Worm (Caenorhabditis elegans) whole organism, L3 larva: ENCODE results near the gene F40F12.9.

Experiments
- R02D3.7 ChIP-seq: fragments of 150-350 bp; optimal IDR thresholded peaks from 2 replicates; lab custom pipeline; 2014; ENCODE audit warnings: missing biosample characterization, missing genetic modification characterization
- ZK546.5 ChIP-seq: sonication (generic microtip); optimal IDR thresholded peaks from 2 replicates; lab custom pipeline; 2017; ENCODE audit warnings: missing biosample characterization, missing genetic modification characterization
- aly-2 ChIP-seq: fragments of 150-350 bp; optimal IDR thresholded peaks from 2 replicates; lab custom pipeline; 2014; ENCODE audit warnings: missing biosample characterization, missing genetic modification characterization
- ama-1 ChIP-seq: fragments of 150-350 bp; optimal IDR thresholded peaks from 2 replicates; lab custom pipeline; 2018
- ceh-16 ChIP-seq: sonication (generic microtip); optimal IDR thresholded peaks from 2 replicates; lab custom pipeline; 2017; ENCODE audit warnings: missing biosample characterization, missing genetic modification characterization
- ceh-28 ChIP-seq: fragments of 150-350 bp; optimal IDR thresholded peaks from 2 replicates; lab custom pipeline; 2014; ENCODE audit warnings: missing biosample characterization, missing genetic modification reagents, missing genetic modification characterization
- ceh-82 ChIP-seq: fragments of 150-350 bp; optimal IDR thresholded peaks from 2 replicates; lab custom pipeline; 2014; ENCODE audit warnings: missing biosample characterization, missing genetic modification characterization
- ceh-9 ChIP-seq: sonication (generic microtip); optimal IDR thresholded peaks from 2 replicates; lab custom pipeline; 2018; ENCODE audit warnings: missing biosample characterization, missing genetic modification characterization
- daf-12 ChIP-seq: fragments of 150-350 bp; optimal IDR thresholded peaks from 2 replicates; lab custom pipeline; 2014; ENCODE audit warnings: missing biosample characterization, missing genetic modification reagents, missing genetic modification characterization
- egl-27 ChIP-seq: sonication (generic microtip); optimal IDR thresholded peaks from 4 replicates; lab custom pipeline; 2017; ENCODE audit warnings: missing biosample characterization, missing genetic modification reagents, missing genetic modification characterization
- egl-5 ChIP-seq: fragments of 150-350 bp; optimal IDR thresholded peaks from 2 replicates; lab custom pipeline; 2017; ENCODE audit warnings: missing biosample characterization, missing genetic modification reagents, missing genetic modification characterization, inconsistent platforms
- elt-1 ChIP-seq: fragments of 150-350 bp; optimal IDR thresholded peaks from 2 replicates; lab custom pipeline; 2014; ENCODE audit warnings: missing biosample characterization, missing genetic modification characterization
- elt-2 ChIP-seq: sonication (generic microtip); optimal IDR thresholded peaks from 2 replicates; lab custom pipeline; 2016; ENCODE audit warnings: missing genetic modification reagents, mild to moderate bottlenecking, missing genetic modification characterization, missing compliant biosample characterization
- elt-3 ChIP-seq, 3 experiments: fragments of 150-350 bp in 1 of 3; sonication (generic microtip) in 2 of 3; optimal IDR thresholded peaks; 2 replicates in 2 of 3; 4 replicates in 1 of 3; lab custom pipeline; 2014 to 2017; ENCODE audit warnings: missing biosample characterization in 3 of 3, missing genetic modification characterization in 3 of 3
- eor-1 ChIP-seq, 2 experiments: fragments of 150-350 bp; optimal IDR thresholded peaks; 2 replicates each; lab custom pipeline; 2014 to 2018; ENCODE audit warnings: missing biosample characterization in 2 of 2, missing genetic modification characterization in 2 of 2
- fkh-10 ChIP-seq: sonication (generic microtip); optimal IDR thresholded peaks from 2 replicates; lab custom pipeline; 2017; ENCODE audit warnings: missing biosample characterization, missing genetic modification reagents, missing genetic modification characterization
- fkh-2 ChIP-seq: fragments of 150-350 bp; optimal IDR thresholded peaks from 2 replicates; lab custom pipeline; 2014; ENCODE audit warnings: missing biosample characterization, missing genetic modification reagents, missing genetic modification characterization
- fos-1 ChIP-seq: fragments of 150-350 bp; optimal IDR thresholded peaks from 2 replicates; lab custom pipeline; 2014; ENCODE audit warnings: missing biosample characterization, missing genetic modification characterization
- hmg-11 ChIP-seq: sonication (generic microtip); optimal IDR thresholded peaks from 2 replicates; lab custom pipeline; 2016; ENCODE audit warnings: missing genetic modification characterization, missing compliant biosample characterization
- jun-1 ChIP-seq: fragments of 150-350 bp; optimal IDR thresholded peaks from 2 replicates; lab custom pipeline; 2014; ENCODE audit warnings: missing biosample characterization, missing genetic modification reagents, missing genetic modification characterization
- lin-15B ChIP-seq: fragments of 150-350 bp; optimal IDR thresholded peaks from 2 replicates; lab custom pipeline; 2014; ENCODE audit warnings: missing biosample characterization, missing genetic modification characterization
- lin-39 ChIP-seq: fragments of 150-350 bp; optimal IDR thresholded peaks from 2 replicates; lab custom pipeline; 2018; ENCODE audit warnings: missing biosample characterization, missing genetic modification reagents, missing genetic modification characterization
- lsy-12 ChIP-seq: sonication (generic microtip); optimal IDR thresholded peaks from 2 replicates; lab custom pipeline; 2016; ENCODE audit warnings: mild to moderate bottlenecking, missing genetic modification characterization, missing compliant biosample characterization
- mdl-1 ChIP-seq: fragments of 150-350 bp; optimal IDR thresholded peaks from 2 replicates; lab custom pipeline; 2014; ENCODE audit warnings: missing biosample characterization, missing genetic modification characterization
- mml-1 ChIP-seq: fragments of 150-350 bp; sonication (generic microtip); optimal IDR thresholded peaks from 3 replicates; lab custom pipeline; 2014; ENCODE audit warnings: missing biosample characterization, missing genetic modification characterization
- nfya-1 ChIP-seq: sonication (generic microtip); optimal IDR thresholded peaks from 2 replicates; lab custom pipeline; 2017; ENCODE audit warnings: missing genetic modification characterization, mild to moderate bottlenecking, missing compliant biosample characterization, antibody characterized with exemption, moderate library complexity; ENCODE audit not compliant: insufficient read depth
- nhr-11 ChIP-seq: fragments of 150-350 bp; optimal IDR thresholded peaks from 2 replicates; lab custom pipeline; 2014; ENCODE audit warnings: missing biosample characterization, missing genetic modification characterization
- nhr-12 ChIP-seq: fragments of 150-350 bp; optimal IDR thresholded peaks from 2 replicates; lab custom pipeline; 2014; ENCODE audit warnings: missing biosample characterization, missing genetic modification characterization
- nhr-23 ChIP-seq: fragments of 150-350 bp; optimal IDR thresholded peaks from 2 replicates; lab custom pipeline; 2014; ENCODE audit warnings: missing biosample characterization, missing genetic modification reagents, missing genetic modification characterization
- nhr-237 ChIP-seq: fragments of 150-350 bp; optimal IDR thresholded peaks from 2 replicates; lab custom pipeline; 2014; ENCODE audit warnings: missing biosample characterization, missing genetic modification characterization
- nhr-25 ChIP-seq: sonication (generic microtip); optimal IDR thresholded peaks from 2 replicates; lab custom pipeline; 2017; ENCODE audit warnings: missing biosample characterization, missing genetic modification characterization
- nhr-28 ChIP-seq: fragments of 150-350 bp; optimal IDR thresholded peaks from 2 replicates; lab custom pipeline; 2014; ENCODE audit warnings: missing biosample characterization, missing genetic modification characterization
- nhr-43 ChIP-seq: sonication (generic microtip); optimal IDR thresholded peaks from 2 replicates; lab custom pipeline; 2016; ENCODE audit warnings: mild to moderate bottlenecking, missing genetic modification characterization, missing compliant biosample characterization; ENCODE audit not compliant: poor library complexity, severe bottlenecking
- nhr-67 ChIP-seq: fragments of 150-350 bp; optimal IDR thresholded peaks from 2 replicates; lab custom pipeline; 2014; ENCODE audit warnings: missing biosample characterization, missing genetic modification characterization
- nhr-76 ChIP-seq: fragments of 150-350 bp; sonication (generic microtip); optimal IDR thresholded peaks from 5 replicates; lab custom pipeline; 2014; ENCODE audit warnings: missing biosample characterization, missing genetic modification characterization
- nhr-77 ChIP-seq: fragments of 150-350 bp; optimal IDR thresholded peaks from 2 replicates; lab custom pipeline; 2014; ENCODE audit warnings: missing biosample characterization, missing genetic modification characterization
- pha-4 ChIP-seq: fragments of 150-350 bp; optimal IDR thresholded peaks from 2 replicates; lab custom pipeline; 2014; ENCODE audit warnings: missing biosample characterization, missing genetic modification reagents, missing genetic modification characterization
- pqm-1 ChIP-seq: fragments of 150-350 bp; optimal IDR thresholded peaks from 2 replicates; lab custom pipeline; 2017; ENCODE audit warnings: missing biosample characterization, missing genetic modification characterization, inconsistent platforms
- sea-2 ChIP-seq: fragments of 150-350 bp; sonication (generic microtip); optimal IDR thresholded peaks from 4 replicates; lab custom pipeline; 2014; ENCODE audit warnings: missing biosample characterization, missing genetic modification reagents, missing genetic modification characterization
- skn-1 ChIP-seq: fragments of 150-350 bp; optimal IDR thresholded peaks from 2 replicates; lab custom pipeline; 2014; ENCODE audit warnings: missing biosample characterization, missing genetic modification characterization
- snpc-4 ChIP-seq: fragments of 150-350 bp; optimal IDR thresholded peaks from 2 replicates; lab custom pipeline; 2014; ENCODE audit warnings: missing biosample characterization, missing genetic modification characterization
- tbx-2 ChIP-seq: sonication (generic microtip); optimal IDR thresholded peaks from 2 replicates; lab custom pipeline; 2016; ENCODE audit warnings: mild to moderate bottlenecking, missing genetic modification characterization, missing compliant biosample characterization
- unc-39 ChIP-seq: sonication (generic microtip); optimal IDR thresholded peaks from 4 replicates; lab custom pipeline; 2017; ENCODE audit warnings: missing biosample characterization, missing genetic modification characterization
- unc-62 ChIP-seq: fragments of 150-350 bp; sonication (generic microtip); optimal IDR thresholded peaks from 4 replicates; lab custom pipeline; 2014; ENCODE audit warnings: missing biosample characterization, missing genetic modification reagents, missing genetic modification characterization
- zag-1 ChIP-seq: fragments of 150-350 bp; optimal IDR thresholded peaks from 2 replicates; lab custom pipeline; 2014; ENCODE audit warnings: missing biosample characterization, missing genetic modification characterization
- ztf-11 ChIP-seq: fragments of 150-350 bp; optimal IDR thresholded peaks from 2 replicates; lab custom pipeline; 2014; ENCODE audit warnings: missing biosample characterization, missing genetic modification characterization
- ztf-4 ChIP-seq: fragments of 150-350 bp; optimal IDR thresholded peaks from 2 replicates; lab custom pipeline; 2014; ENCODE audit warnings: missing biosample characterization, missing genetic modification characterization

F40F12.9 gene

DNA sequence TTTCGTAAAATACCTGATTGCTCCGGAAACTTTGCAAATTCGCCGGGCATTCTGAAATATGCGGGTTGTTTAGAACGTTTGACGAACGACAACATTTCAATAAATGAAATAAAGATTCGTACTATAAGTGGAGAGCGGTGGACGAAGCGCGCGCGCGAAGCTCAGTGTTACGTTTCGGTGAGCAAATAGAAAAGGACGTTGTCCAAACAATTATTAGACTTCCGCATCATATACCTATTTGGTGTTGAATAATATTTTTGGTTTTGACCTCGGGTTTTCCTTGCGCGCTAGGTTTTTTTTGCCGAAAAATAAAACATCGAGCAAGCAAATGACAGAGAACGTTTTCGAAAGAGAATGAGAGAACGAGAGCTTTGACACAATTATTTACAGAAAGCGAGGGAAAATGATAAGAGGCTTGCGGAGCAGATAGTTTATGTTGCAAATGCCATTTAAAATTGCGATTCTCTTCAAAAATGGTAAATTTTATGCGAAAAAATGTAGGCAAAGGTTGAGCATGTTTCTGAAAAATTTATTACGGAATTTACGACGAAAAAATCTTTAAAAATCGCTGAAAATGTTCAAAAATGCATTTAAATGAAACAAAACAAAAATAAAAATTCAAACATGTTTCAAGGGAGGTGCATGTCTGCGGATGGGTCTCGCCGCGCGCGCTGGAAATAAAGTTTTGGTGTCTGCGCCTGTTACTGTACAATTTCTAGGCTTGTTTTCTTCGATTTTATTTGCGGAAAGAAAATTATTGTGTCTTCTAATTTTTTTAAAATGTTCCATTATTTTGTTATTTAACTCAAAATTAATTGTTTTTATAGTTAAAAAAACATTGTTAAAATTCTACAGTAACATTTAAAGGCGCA is at the start of gene F40F12.9, which contains the start of gene cyld-1:
Gene F40F12.9, plus strand, starts transcription at position 721 of the 872 bp plus-strand sequence.
Gene cyld-1, minus strand, starts transcription at position 51 of the 872 bp plus-strand sequence.
- TF ChIP-seq unc-62 (GFP tag; lab: Kevin White, UChicago) (no peak), nhr-67 (no peak), ztf-4 (tag; lab: Kevin White, UChicago) (no peak), fkh-10 (GFP tag; lab: Kevin White, UChicago) (no peak), elt-2 (peak; percentile 45), pqm-1 (tag; lab: Kevin White, UChicago) (no peak), elt-1 (tag; lab: Kevin White, UChicago) (no peak), nhr-12 (tag; lab: Kevin White, UChicago) (no peak), nhr-77 (tag; lab: Kevin White, UChicago) (no peak), pha-4 (tag; lab: Kevin White, UChicago) (peak; percentile 87), nhr-23 (no peak), ceh-9 (no peak)

DNA sequence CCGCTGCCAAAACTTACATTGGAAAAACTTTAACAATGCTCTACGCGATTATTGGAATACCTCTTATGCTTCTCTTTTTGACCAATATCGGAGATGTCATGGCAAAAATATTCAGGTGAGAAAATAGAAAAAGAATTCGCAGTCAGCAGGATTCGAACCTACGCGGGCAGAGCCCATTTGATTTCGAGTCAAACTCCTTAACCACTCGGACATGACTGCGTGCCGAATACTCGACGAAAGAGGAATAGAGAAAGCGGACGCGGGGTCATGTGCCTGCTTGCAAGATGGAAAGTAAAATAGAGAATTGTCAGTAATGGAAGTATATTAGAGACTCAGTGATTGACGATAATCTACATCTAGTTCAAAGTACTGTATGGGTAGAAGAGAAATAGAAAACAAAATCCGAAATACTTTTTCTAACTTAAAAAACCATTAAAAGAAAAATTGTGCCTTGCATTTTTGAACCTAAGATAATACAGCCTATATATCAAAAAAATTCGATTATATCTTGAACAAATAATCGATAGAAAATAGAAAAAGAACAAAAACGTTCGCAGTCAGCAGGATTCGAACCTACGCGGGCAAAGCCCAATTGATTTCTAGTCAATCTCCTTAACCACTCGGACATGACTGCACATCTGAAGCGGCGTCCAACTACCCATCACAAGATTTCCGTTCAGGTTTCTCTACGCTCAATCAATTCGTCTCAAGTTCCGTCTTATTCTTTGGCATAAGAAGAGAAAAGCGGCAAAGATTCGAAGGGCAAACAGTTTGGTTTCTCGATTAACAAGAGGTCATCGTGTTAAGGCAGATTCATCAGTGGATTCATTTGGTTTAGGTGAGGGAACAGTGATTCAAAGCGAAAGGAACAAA is 49.4 kb upstream of the F40F12.9 start:
- no peak for TF ChIP-seq zag-1
- TF ChIP-seq ztf-11: no peak
- peak; percentile 4 for TF ChIP-seq ceh-82 (tag; lab: Kevin White, UChicago)
- TF ChIP-seq ZK546.5: no peak
- no peak for TF ChIP-seq nhr-23
- TF ChIP-seq snpc-4 (tag; lab: Kevin White, UChicago): peak; percentile 9
- peak; percentile 62 for TF ChIP-seq egl-5 (tag; lab: Kevin White, UChicago)
- peak; percentile 19 for TF ChIP-seq nhr-25 (tag; lab: Kevin White, UChicago)
- no peak for TF ChIP-seq ceh-16 (tag; lab: Kevin White, UChicago)
- TF ChIP-seq lsy-12 (tag; lab: Kevin White, UChicago): peak; percentile 72
- TF ChIP-seq ceh-28: no peak
- TF ChIP-seq nhr-28 (tag; lab: Kevin White, UChicago): no peak
- no peak for TF ChIP-seq daf-12
- TF ChIP-seq unc-62 (GFP tag; lab: Kevin White, UChicago): no peak
- no peak for TF ChIP-seq mdl-1 (tag; lab: Kevin White, UChicago)
- peak in 1 of 3 experiments; percentile 38 for TF ChIP-seq elt-3 (tag; optimal IDR thresholded peaks at IDR 0.05; lab: Kevin White, UChicago)
- peak; percentile 10 for TF ChIP-seq lin-15B (tag; lab: Kevin White, UChicago)
- TF ChIP-seq hmg-11: peak; percentile 53
- no peak for TF ChIP-seq fkh-2 (tag; lab: Kevin White, UChicago)
- no peak for TF ChIP-seq eor-1 (tag; optimal IDR thresholded peaks at IDR 0.05; lab: Kevin White, UChicago)
- no peak for TF ChIP-seq elt-1 (tag; lab: Kevin White, UChicago)
- peak; percentile 46 for TF ChIP-seq skn-1 (tag; lab: Kevin White, UChicago)
- no peak for TF ChIP-seq ztf-4 (tag; lab: Kevin White, UChicago)
- no peak for TF ChIP-seq mml-1
- no peak for TF ChIP-seq nhr-12 (tag; lab: Kevin White, UChicago)
- TF ChIP-seq nhr-67: no peak
- TF ChIP-seq elt-2: peak; percentile 36
- no peak for TF ChIP-seq nhr-77 (tag; lab: Kevin White, UChicago)
- peak; percentile 47 for TF ChIP-seq nfya-1
- TF ChIP-seq tbx-2 (tag; lab: Kevin White, UChicago): peak; percentile 20
- no peak for TF ChIP-seq aly-2
- no peak for TF ChIP-seq egl-27
- no peak for TF ChIP-seq unc-39 (tag; lab: Kevin White, UChicago)
- TF ChIP-seq ama-1 (lab: Kevin White, UChicago): no peak
- no peak for TF ChIP-seq sea-2 (GFP tag; lab: Kevin White, UChicago)
- TF ChIP-seq lin-39: peak; percentile 58
- TF ChIP-seq fkh-10 (GFP tag; lab: Kevin White, UChicago): no peak
- no peak for TF ChIP-seq R02D3.7
- TF ChIP-seq pqm-1 (tag; lab: Kevin White, UChicago): peak; percentile 15
- TF ChIP-seq pha-4 (tag; lab: Kevin White, UChicago): peak; percentile 50
- peak; percentile 26 for TF ChIP-seq nhr-43 (tag; lab: Kevin White, UChicago)
- no peak for TF ChIP-seq ceh-9
- no peak for TF ChIP-seq nhr-76 (tag; lab: Kevin White, UChicago)
- no peak for TF ChIP-seq nhr-237 (tag; lab: Kevin White, UChicago)
- TF ChIP-seq jun-1: peak; percentile 71
- TF ChIP-seq nhr-11: no peak
- TF ChIP-seq fos-1 (tag; lab: Kevin White, UChicago): no peak
